Worm (Caenorhabditis elegans): Measurements from ENCODE around the gene srx-118.

srx-118 gene

DNA sequence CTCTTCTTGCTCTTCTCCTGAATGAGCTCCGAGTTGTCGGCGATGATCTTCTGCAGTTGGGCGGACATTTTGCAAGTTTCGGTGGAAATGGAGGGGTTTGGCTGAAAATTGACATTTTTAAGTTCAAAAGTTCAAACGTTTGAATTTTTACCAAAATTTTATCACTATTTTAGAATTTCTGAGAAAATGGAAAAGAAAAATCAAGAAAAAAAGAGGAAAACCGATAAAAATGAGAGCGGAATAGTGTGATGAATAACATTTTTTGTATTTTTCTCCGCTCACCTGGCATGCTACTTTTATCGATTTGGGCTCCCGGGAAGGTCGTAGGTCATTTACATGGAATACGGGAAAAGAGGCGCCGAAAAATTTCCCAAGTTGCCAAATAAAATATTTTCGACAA, 40.6 kb upstream of the srx-118 start, which contains the start of gene F15A4.10:
Gene F15A4.10 (minus strand): TSS at position 101 of the 400 bp plus-strand sequence.
- TF ChIP-seq ceh-79 (tag; optimal IDR thresholded peaks at IDR 0.05) (no peak), snpc-4 (GFP tag; optimal IDR thresholded peaks at IDR 0.05) (no peak), snpc-4 (tag; optimal IDR thresholded peaks at IDR 0.05) (no peak), T07F8.4 (tag; optimal IDR thresholded peaks at IDR 0.05) (no peak), fkh-3 (tag; optimal IDR thresholded peaks at IDR 0.05) (no peak)

DNA sequence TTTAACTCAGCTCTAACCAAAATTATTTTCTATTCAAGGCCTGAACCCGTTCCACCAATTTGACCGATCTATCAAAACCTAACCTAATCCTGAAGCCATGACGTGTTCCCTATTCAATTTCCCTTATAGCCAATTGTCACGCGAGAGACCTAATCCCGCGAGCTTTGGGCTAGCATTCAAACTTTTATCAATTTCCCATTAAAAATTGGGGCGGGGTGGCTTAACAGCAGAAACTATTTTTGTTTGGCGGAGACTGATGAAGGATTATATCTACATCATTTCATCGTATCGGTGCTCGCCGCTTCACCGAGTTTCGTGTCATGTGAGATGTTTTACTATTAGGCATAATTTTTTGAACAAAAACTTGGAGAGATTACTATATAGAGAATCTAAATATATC, 36.8 kb upstream of the srx-118 start:
- TF ChIP-seq F23B12.7 (tag; optimal IDR thresholded peaks at IDR 0.05; ENCODE audit: insufficient read depth) (no peak), ccch-3 (GFP tag; optimal IDR thresholded peaks at IDR 0.05) (no peak), akir-1 (GFP tag; optimal IDR thresholded peaks at IDR 0.05) (no peak), let-607 (tag; optimal IDR thresholded peaks at IDR 0.05) (no peak), zfh-2 (GFP tag; conservative IDR thresholded peaks at IDR 0.05) (no peak), snpc-1.3 (tag; optimal IDR thresholded peaks at IDR 0.05; ENCODE audit: insufficient read depth) (no peak), snpc-1.1 (tag; optimal IDR thresholded peaks at IDR 0.05; ENCODE audit: insufficient read depth) (no peak), madf-10 (tag; optimal IDR thresholded peaks at IDR 0.05) (no peak)

DNA sequence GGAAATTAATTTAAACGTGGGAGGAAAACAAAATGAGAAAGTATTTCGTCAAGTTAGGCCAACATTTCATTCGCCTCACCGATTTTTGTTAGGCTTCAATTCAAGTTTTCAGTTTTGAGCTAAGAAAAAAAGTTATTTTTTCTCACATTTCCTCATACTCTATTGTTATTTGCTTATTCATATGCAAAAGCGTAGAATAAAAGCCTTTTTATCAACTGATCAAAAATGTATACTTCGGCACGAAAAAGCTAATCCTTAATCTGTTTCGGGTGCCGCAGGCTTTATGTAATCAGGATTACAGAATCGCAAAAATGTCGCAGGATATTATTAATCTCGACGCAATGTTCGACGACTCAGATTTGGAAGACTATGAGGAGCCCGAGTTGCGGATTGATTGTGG, 35.7 kb upstream of the srx-118 start, which contains the start of gene T21B4.15:
Gene T21B4.15 (plus strand): TSS at position 301 of the 400 bp plus-strand sequence.
- TF ChIP-seq mel-28 (tag; optimal IDR thresholded peaks at IDR 0.05; ENCODE audit: borderline replicate concordance), result no peak

DNA sequence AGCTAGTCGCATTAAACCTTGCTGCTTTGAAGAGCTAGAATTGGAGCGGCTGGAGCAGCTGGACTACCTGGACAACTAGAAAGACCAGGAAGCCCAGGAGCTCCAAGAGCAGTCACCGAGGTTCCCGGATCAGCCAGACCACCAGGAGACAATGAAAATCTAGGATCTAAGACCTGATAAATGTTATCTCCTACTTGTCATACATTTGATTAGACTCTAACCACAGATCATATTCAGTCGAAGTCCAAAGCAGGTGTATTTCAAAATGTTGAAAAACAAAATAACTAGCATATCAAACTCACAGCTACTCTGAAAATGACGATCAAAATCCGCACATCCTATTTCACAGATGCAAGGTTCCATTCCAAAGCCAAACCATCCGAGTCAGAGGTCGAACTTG, 33.7 kb upstream of the srx-118 start, which contains the start of gene srz-6:
Gene srz-6 (plus strand): TSS at position 301 of the 400 bp plus-strand sequence.
- TF ChIP-seq zfh-2 (GFP tag; conservative IDR thresholded peaks at IDR 0.05) (0 out of 2 replicates have a peak, but pooled peaks have one; percentile 29), him-1 (tag; optimal IDR thresholded peaks at IDR 0.05) (no peak)

DNA sequence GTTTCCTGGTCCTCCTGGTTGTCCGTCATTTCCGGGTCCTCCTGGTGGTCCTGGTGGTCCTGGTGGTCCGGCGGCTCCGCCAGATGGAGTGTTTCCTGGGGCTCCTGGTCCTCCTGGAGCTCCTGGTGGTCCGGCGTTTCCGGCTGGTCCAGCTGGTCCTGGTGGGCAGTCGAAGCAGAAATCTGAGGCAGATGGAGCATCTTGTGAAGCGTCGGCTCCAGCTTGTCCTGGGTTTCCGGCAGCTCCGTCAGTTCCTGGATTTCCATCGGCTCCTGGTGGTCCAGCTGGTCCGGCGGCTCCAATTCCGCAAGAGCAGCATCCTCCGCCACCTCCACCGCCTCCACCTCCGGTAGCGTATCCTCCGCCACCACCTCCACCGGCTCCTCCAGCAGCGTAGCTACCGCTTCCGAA, 31.6 kb upstream of the srx-118 start:
- TF ChIP-seq cebp-2 (GFP tag; IDR thresholded peaks at IDR 0.05) (0 out of 2 replicates have a peak, but pooled peaks have one; percentile 4), egrh-3 (GFP tag; IDR thresholded peaks at IDR 0.05) (peak; percentile 97), nhr-27 (tag; optimal IDR thresholded peaks at IDR 0.05) (no peak), F57A8.1 (GFP tag; optimal IDR thresholded peaks at IDR 0.05) (no peak), nhr-120 (GFP tag; IDR thresholded peaks at IDR 0.05) (no peak), sptf-2 (GFP tag; optimal IDR thresholded peaks at IDR 0.05) (no peak), madf-3 (GFP tag; IDR thresholded peaks at IDR 0.05) (no peak), F37B4.10 (GFP tag; IDR thresholded peaks at IDR 0.05) (0 out of 2 replicates have a peak, but pooled peaks have one; percentile 71), die-1 (tag; optimal IDR thresholded peaks at IDR 0.05) (no peak), B0261.1 (tag; optimal IDR thresholded peaks at IDR 0.05) (no peak), lin-40 (tag; optimal IDR thresholded peaks at IDR 0.05) (no peak), snpc-4 (GFP tag; optimal IDR thresholded peaks at IDR 0.05) (no peak), snpc-4 (tag; optimal IDR thresholded peaks at IDR 0.05) (no peak), attf-5 (GFP tag; optimal IDR thresholded peaks at IDR 0.05) (no peak), zfh-2 (GFP tag; conservative IDR thresholded peaks at IDR 0.05) (peak; percentile 74), lsy-27 (tag; optimal IDR thresholded peaks at IDR 0.05; ENCODE audit: borderline replicate concordance, insufficient read depth) (no peak), F52B5.7 (tag; optimal IDR thresholded peaks at IDR 0.05) (no peak), K12H6.12 (tag; optimal IDR thresholded peaks at IDR 0.05) (no peak), repo-1 (tag; optimal IDR thresholded peaks at IDR 0.05) (no peak)
